Fruit fly (Drosophila melanogaster): ENCODE results near the gene Nepl5.
A peak's percentile ranks its signal among the peaks of the same experiment; 100 is the strongest.

The Nepl5 gene

dm6 chr2L:6424198-6424597, 43.1 kb downstream of the Nepl5 start, which contains the start of gene Fic (continued):
- TF ChIP-seq CG4820 (GFP tag; optimal IDR thresholded peaks at IDR 0.05), result no peak
- no peak for TF ChIP-seq CG4707 (GFP tag; optimal IDR thresholded peaks at IDR 0.05)
- peak; percentile 78 for TF ChIP-seq Med (GFP tag)
- peak; percentile 37 for TF ChIP-seq CG5180 (GFP tag; optimal IDR thresholded peaks at IDR 0.05)
- TF ChIP-seq CG7357 (GFP tag; IDR thresholded peaks at IDR 0.05), result no peak
- no peak for TF ChIP-seq run (tag; optimal IDR thresholded peaks at IDR 0.05)
- no peak for TF ChIP-seq dpn (GFP tag; optimal IDR thresholded peaks at IDR 0.05)
- no peak for TF ChIP-seq CG34376 (GFP tag; optimal IDR thresholded peaks at IDR 0.05)
- no peak for TF ChIP-seq CG9215 (GFP tag; IDR thresholded peaks at IDR 0.05)
- no peak for TF ChIP-seq CG13123 (GFP tag; optimal IDR thresholded peaks at IDR 0.05)
- TF ChIP-seq CTCF (GFP tag; optimal IDR thresholded peaks at IDR 0.05), result no peak
- TF ChIP-seq nom (GFP tag; optimal IDR thresholded peaks at IDR 0.05), result no peak
- TF ChIP-seq hkb (optimal IDR thresholded peaks at IDR 0.05), result no peak
- no peak for TF ChIP-seq hkb (GFP tag; IDR thresholded peaks at IDR 0.05)
- no peak for TF ChIP-seq Dll (GFP tag; IDR thresholded peaks at IDR 0.05; ENCODE audit: partially characterized antibody)
- no peak for TF ChIP-seq HLH4C (GFP tag; IDR thresholded peaks at IDR 0.05; ENCODE audit: partially characterized antibody)
- TF ChIP-seq TFAM (GFP tag; optimal IDR thresholded peaks at IDR 0.05), result no peak
- TF ChIP-seq crol (GFP tag; IDR thresholded peaks at IDR 0.05), result no peak
- TF ChIP-seq kah (GFP tag; optimal IDR thresholded peaks at IDR 0.05), result no peak
- TF ChIP-seq Bteb2 (GFP tag; optimal IDR thresholded peaks at IDR 0.05), result no peak
- TF ChIP-seq CG2712 (tag; optimal IDR thresholded peaks at IDR 0.05), result no peak
- TF ChIP-seq fd96Cb (tag; optimal IDR thresholded peaks at IDR 0.05), result no peak
- TF ChIP-seq CG8359 (GFP tag; optimal IDR thresholded peaks at IDR 0.05; ENCODE audit: borderline replicate concordance), result no peak
- TF ChIP-seq sc (optimal IDR thresholded peaks at IDR 0.05), result no peak
- no peak for TF ChIP-seq sc (GFP tag; optimal IDR thresholded peaks at IDR 0.05)
- no peak for TF ChIP-seq CG12071 (GFP tag; optimal IDR thresholded peaks at IDR 0.05)
- TF ChIP-seq CG31388 (GFP tag; optimal IDR thresholded peaks at IDR 0.05), result no peak
- TF ChIP-seq eyg (GFP tag; optimal IDR thresholded peaks at IDR 0.05), result no peak
- TF ChIP-seq Mrtf (GFP tag; IDR thresholded peaks at IDR 0.05), result no peak
- no peak for TF ChIP-seq shn (GFP tag; optimal IDR thresholded peaks at IDR 0.05)
- TF ChIP-seq tap (tag; optimal IDR thresholded peaks at IDR 0.05), result no peak
- TF ChIP-seq ems (GFP tag; optimal IDR thresholded peaks at IDR 0.05), result no peak
- TF ChIP-seq CG6765 (GFP tag; optimal IDR thresholded peaks at IDR 0.05), result no peak
- no peak for TF ChIP-seq CG6683 (GFP tag; optimal IDR thresholded peaks at IDR 0.05)
- no peak; the same call in 1 of the 2 replicates for TF ChIP-seq Scr (GFP tag; IDR thresholded peaks at IDR 0.05; ENCODE audit: partially characterized antibody)
- TF ChIP-seq CG7928 (GFP tag; optimal IDR thresholded peaks at IDR 0.05), result no peak
- no peak for TF ChIP-seq Dfd (GFP tag; optimal IDR thresholded peaks at IDR 0.05)
- TF ChIP-seq CG13894 (tag; optimal IDR thresholded peaks at IDR 0.05), result no peak
- TF ChIP-seq Hsf (GFP tag; optimal IDR thresholded peaks at IDR 0.05), result no peak
- TF ChIP-seq maf-S (GFP tag; optimal IDR thresholded peaks at IDR 0.05), result no peak
- TF ChIP-seq Ada2b (GFP tag; IDR thresholded peaks at IDR 0.05), result no peak
- TF ChIP-seq bowl (GFP tag; IDR thresholded peaks at IDR 0.05), result no peak
- no peak for TF ChIP-seq CG10543 (GFP tag; optimal IDR thresholded peaks at IDR 0.05)
- TF ChIP-seq CG11456 (GFP tag; IDR thresholded peaks at IDR 0.05), result no peak
- peak; percentile 55 for TF ChIP-seq gfzf (GFP tag; optimal IDR thresholded peaks at IDR 0.05)
- peak; percentile 12 for TF ChIP-seq CG30020 (tag; optimal IDR thresholded peaks at IDR 0.05)
- no peak for TF ChIP-seq CG8765 (GFP tag; IDR thresholded peaks at IDR 0.05)
- no peak for TF ChIP-seq klu (GFP tag; IDR thresholded peaks at IDR 0.05)
- no peak for TF ChIP-seq CG15011 (GFP tag; optimal IDR thresholded peaks at IDR 0.05)
- TF ChIP-seq Bgb (GFP tag; IDR thresholded peaks at IDR 0.05; ENCODE audit: partially characterized antibody), result no peak
- TF ChIP-seq stc (GFP tag; IDR thresholded peaks at IDR 0.05), result peak; percentile 27; the same call in 1 of the 2 replicates
- TF ChIP-seq CG31365 (tag; optimal IDR thresholded peaks at IDR 0.05), result no peak
- TF ChIP-seq dysf (GFP tag; IDR thresholded peaks at IDR 0.05), result no peak

All from whole organism, embryonic.